Fruit fly (Drosophila melanogaster): Measurements from ENCODE around the gene kst.

Gene kst

dm6 chr3L:3288414-3288813 is 48.2 kb upstream of the kst start (continued):
- TF ChIP-seq H2.0 (GFP tag; IDR thresholded peaks at IDR 0.05) (peak; percentile 52), CG11085 (GFP tag; IDR thresholded peaks at IDR 0.05) (0 out of 2 replicates have a peak, but pooled peaks have one; percentile 44), Aef1 (GFP tag; IDR thresholded peaks at IDR 0.05) (peak; percentile 34; the same call in 1 of the 3 replicates), tgo (GFP tag; IDR thresholded peaks at IDR 0.05) (peak; percentile 36; the same call in 1 of the 3 replicates), da (GFP tag; optimal IDR thresholded peaks at IDR 0.05) (no peak), stwl (tag; optimal IDR thresholded peaks at IDR 0.05) (peak; percentile 74), onecut (GFP tag; IDR thresholded peaks at IDR 0.05) (peak; percentile 46), CG3065 (GFP tag; optimal IDR thresholded peaks at IDR 0.05) (no peak), Rfx (GFP tag; IDR thresholded peaks at IDR 0.05) (peak; percentile 83), Dbx (GFP tag; IDR thresholded peaks at IDR 0.05) (peak; percentile 50; the same call in 1 of the 3 replicates), CG5245 (GFP tag; optimal IDR thresholded peaks at IDR 0.05) (peak; percentile 52), Dll (GFP tag; IDR thresholded peaks at IDR 0.05; ENCODE audit: partially characterized antibody) (no peak), CG9932 (GFP tag; IDR thresholded peaks at IDR 0.05) (peak; percentile 59), dysf (GFP tag; IDR thresholded peaks at IDR 0.05) (peak; percentile 56; the same call in 2 of the 3 replicates), Dip2 (GFP tag; IDR thresholded peaks at IDR 0.05) (peak; percentile 94), CG1792 (GFP tag; optimal IDR thresholded peaks at IDR 0.05) (no peak), TFAM (GFP tag; optimal IDR thresholded peaks at IDR 0.05) (no peak), Trl (optimal IDR thresholded peaks at IDR 0.05) (no peak), Trl (GFP tag; optimal IDR thresholded peaks at IDR 0.05) (no peak), CG1024 (GFP tag; IDR thresholded peaks at IDR 0.05) (peak; percentile 67), pros (GFP tag; optimal IDR thresholded peaks at IDR 0.05) (no peak), C15 (GFP tag; IDR thresholded peaks at IDR 0.05) (no peak), CG32772 (GFP tag; IDR thresholded peaks at IDR 0.05) (peak; percentile 40; the same call in 1 of the 2 replicates), sens-2 (GFP tag; IDR thresholded peaks at IDR 0.05) (0 out of 2 replicates have a peak, but pooled peaks have one; percentile 7), phol (tag; optimal IDR thresholded peaks at IDR 0.05) (peak; percentile 21), CG6175 (GFP tag; IDR thresholded peaks at IDR 0.05) (no peak), Bgb (GFP tag; IDR thresholded peaks at IDR 0.05; ENCODE audit: partially characterized antibody) (0 out of 2 replicates have a peak, but pooled peaks have one; percentile 33), Hr39 (optimal IDR thresholded peaks at IDR 0.05) (no peak), wor (GFP tag; IDR thresholded peaks at IDR 0.05) (no peak), CG10959 (GFP tag; IDR thresholded peaks at IDR 0.05) (peak; percentile 44), CTCF (GFP tag; optimal IDR thresholded peaks at IDR 0.05) (peak; percentile 98), CG7372 (GFP tag; IDR thresholded peaks at IDR 0.05) (peak; percentile 37; the same call in 1 of the 2 replicates), CG10654 (GFP tag; optimal IDR thresholded peaks at IDR 0.05) (peak; percentile 35), HHEX (GFP tag; optimal IDR thresholded peaks at IDR 0.05) (peak; percentile 4), CG17802 (tag; optimal IDR thresholded peaks at IDR 0.05) (peak; percentile 2), CG7839 (tag; optimal IDR thresholded peaks at IDR 0.05) (peak; percentile 49), CG7928 (GFP tag; optimal IDR thresholded peaks at IDR 0.05) (no peak), E2f2 (GFP tag; IDR thresholded peaks at IDR 0.05) (peak; percentile 76), hth (optimal IDR thresholded peaks at IDR 0.05) (no peak), Fer3 (tag; optimal IDR thresholded peaks at IDR 0.05) (peak; percentile 32), ttk (GFP tag; IDR thresholded peaks at IDR 0.05) (peak; percentile 44), zfh1 (GFP tag; IDR thresholded peaks at IDR 0.05) (peak; percentile 38; the same call in 1 of the 3 replicates), CG11398 (GFP tag; optimal IDR thresholded peaks at IDR 0.05) (no peak), CG2202 (tag; optimal IDR thresholded peaks at IDR 0.05) (no peak), Bteb2 (GFP tag; optimal IDR thresholded peaks at IDR 0.05) (no peak), MBD-R2 (GFP tag; IDR thresholded peaks at IDR 0.05) (peak; percentile 18; the same call in 1 of the 2 replicates), CG10366 (GFP tag; IDR thresholded peaks at IDR 0.05) (peak; percentile 48), CG33213 (GFP tag; optimal IDR thresholded peaks at IDR 0.05) (peak; percentile 27), Mrtf (GFP tag; IDR thresholded peaks at IDR 0.05) (peak; percentile 35; the same call in 2 of the 3 replicates), CG17829 (tag; optimal IDR thresholded peaks at IDR 0.05) (peak; percentile 46), CG3726 (GFP tag; IDR thresholded peaks at IDR 0.05) (0 out of 3 replicates have a peak, but pooled peaks have one; percentile 43), CG12219 (GFP tag; optimal IDR thresholded peaks at IDR 0.05) (no peak), CG2712 (tag; optimal IDR thresholded peaks at IDR 0.05) (peak; percentile 49), Med (GFP tag) (peak; percentile 16)
